Worm (Caenorhabditis elegans) whole organism, late embryonic: ENCODE results near the gene osg-1.

Source experiments
- ama-1 ChIP-seq: fragments of 150-350 bp; optimal IDR thresholded peaks from 2 replicates; lab custom pipeline; 2014
- ceh-6 ChIP-seq: fragments of 200-800 bp; sonication (Bioruptor generic); optimal IDR thresholded peaks from 2 replicates; lab custom pipeline; 2018; ENCODE audit warnings: mild to moderate bottlenecking, missing genetic modification characterization, missing compliant biosample characterization

DNA sequence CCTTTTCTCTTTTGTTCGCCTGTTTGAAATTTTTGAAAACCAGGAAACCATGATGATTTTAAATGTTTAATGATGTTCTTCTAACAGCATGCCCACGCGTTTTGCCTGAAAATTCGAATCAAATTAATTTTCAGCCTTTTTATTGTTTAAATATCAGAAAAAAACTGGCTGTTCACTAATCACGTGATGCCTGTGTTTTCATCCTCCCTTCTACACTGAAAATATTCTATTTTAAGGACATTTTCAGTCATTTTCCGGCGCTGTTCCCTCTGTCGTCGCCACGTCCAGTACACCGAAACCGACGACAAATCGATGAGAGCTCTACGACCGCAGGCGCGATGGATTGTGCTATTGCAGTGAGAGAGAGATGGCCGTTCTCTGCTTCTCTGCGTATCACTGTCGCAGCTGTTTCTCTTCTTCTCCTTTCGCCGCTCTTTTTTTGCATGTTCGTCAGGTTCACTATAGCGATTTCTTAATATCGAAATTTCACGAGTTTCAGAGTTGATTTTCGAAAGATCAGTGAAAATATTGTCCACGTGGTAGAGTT is 37.5 kb upstream of the osg-1 start, which contains the start of gene F48E8.8:
- no peak for TF ChIP-seq ceh-6 (GFP tag; lab: Kevin White, UChicago)
- TF ChIP-seq ama-1 (lab: Kevin White, UChicago): no peak
